Worm (Caenorhabditis elegans): ENCODE measurements around the gene npa-1.

DNA sequence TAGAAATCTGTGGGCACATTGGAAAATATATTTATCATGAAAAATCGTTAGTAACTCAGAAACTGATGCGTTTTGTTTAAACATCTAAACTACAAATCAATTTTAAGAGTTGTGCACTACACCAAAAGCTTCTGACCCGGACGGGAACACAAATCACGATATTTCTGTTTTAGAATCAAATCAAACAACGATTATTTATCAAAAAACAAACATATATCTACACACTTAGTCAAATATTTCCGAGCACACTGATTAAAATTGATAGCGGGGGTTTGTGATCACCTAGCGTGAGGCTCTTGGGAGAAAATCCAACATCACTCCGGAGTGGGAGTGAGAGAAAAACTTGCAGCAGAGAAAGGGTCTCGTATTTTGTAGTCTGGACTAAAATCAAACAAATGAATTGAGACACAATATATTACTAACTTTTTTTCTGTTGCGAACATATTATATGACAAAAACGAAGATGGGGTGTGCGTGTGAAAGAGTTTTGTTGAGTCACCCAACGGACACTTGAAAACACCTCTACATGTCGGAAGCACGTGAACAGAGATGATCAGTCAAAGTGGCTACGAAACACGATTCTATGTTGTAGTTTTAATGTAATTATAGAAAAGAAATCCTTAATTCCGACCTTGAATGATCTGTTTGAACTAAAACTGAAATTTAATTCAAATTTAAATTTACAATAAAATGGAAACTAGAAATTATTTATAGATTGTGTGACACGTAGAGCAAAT lies 19.8 kb downstream of the npa-1 start:
- TF ChIP-seq nhr-12 (tag; optimal IDR thresholded peaks at IDR 0.05): no peak
- no peak for TF ChIP-seq nhr-28 (tag; optimal IDR thresholded peaks at IDR 0.05)
- TF ChIP-seq unc-39 (tag; optimal IDR thresholded peaks at IDR 0.05): no peak
- no peak for TF ChIP-seq ztf-11 (tag; optimal IDR thresholded peaks at IDR 0.05)
- TF ChIP-seq bed-3 (GFP tag; optimal IDR thresholded peaks at IDR 0.05): no peak
- no peak for TF ChIP-seq lin-13 (tag; optimal IDR thresholded peaks at IDR 0.05)
- TF ChIP-seq blmp-1 (tag; optimal IDR thresholded peaks at IDR 0.05): no peak
- TF ChIP-seq mab-5 (tag; optimal IDR thresholded peaks at IDR 0.05): no peak
- TF ChIP-seq unc-62 (GFP tag; optimal IDR thresholded peaks at IDR 0.05): no peak
- TF ChIP-seq nhr-2 (tag; optimal IDR thresholded peaks at IDR 0.05): no peak
- TF ChIP-seq snpc-4 (tag; optimal IDR thresholded peaks at IDR 0.05): no peak
- TF ChIP-seq ceh-83 (GFP tag; optimal IDR thresholded peaks at IDR 0.05): no peak
- TF ChIP-seq flh-1 (GFP tag; optimal IDR thresholded peaks at IDR 0.05): no peak

Data from whole organism, mixed stage, embryonic.